Worm (Caenorhabditis elegans): ENCODE data around the gene F33G12.3.
A peak's percentile ranks its signal among the peaks of the same experiment; 100 is the strongest.

- TF ChIP-seq pha-4 (tag; optimal IDR thresholded peaks at IDR 0.05) (no peak), snpc-4 (GFP tag; optimal IDR thresholded peaks at IDR 0.05) (no peak), snpc-4 (tag; optimal IDR thresholded peaks at IDR 0.05) (no peak), ZK185.1 (tag; optimal IDR thresholded peaks at IDR 0.05; ENCODE audit: poor library complexity, severe bottlenecking) (peak; percentile 18), lin-40 (tag; optimal IDR thresholded peaks at IDR 0.05) (peak; percentile 44), dpff-1 (tag; optimal IDR thresholded peaks at IDR 0.05) (no peak), unc-62 (GFP tag; optimal IDR thresholded peaks at IDR 0.05) (no peak), Y53F4B.3 (GFP tag; IDR thresholded peaks at IDR 0.05) (no peak), efl-1 (GFP tag; optimal IDR thresholded peaks at IDR 0.05) (no peak), aptf-3 (GFP tag; IDR thresholded peaks at IDR 0.05) (no peak), D2030.7 (GFP tag; IDR thresholded peaks at IDR 0.05) (no peak), ets-4 (GFP tag; optimal IDR thresholded peaks at IDR 0.05) (no peak)
These were observed 14.3 kb downstream of the F33G12.3 start for ce11 chrII:5019389-5020108.
